Worm (Caenorhabditis elegans): Measurements from ENCODE around the gene pqn-78.

- TF ChIP-seq ceh-82 (tag; optimal IDR thresholded peaks at IDR 0.05) (peak; percentile 47 to 87 (median 69)), efl-1 (optimal IDR thresholded peaks at IDR 0.05) (peak; percentile 98 to 100), efl-1 (GFP tag; optimal IDR thresholded peaks at IDR 0.05 in 1 of 2) (peak; percentile 70 to 98), fkh-10 (GFP tag; optimal IDR thresholded peaks at IDR 0.05) (peak; percentile 41), snu-23 (GFP tag; optimal IDR thresholded peaks at IDR 0.05) (peak; percentile 97), elt-3 (tag; optimal IDR thresholded peaks at IDR 0.05) (peak in 3 of 6 experiments; percentile 2 to 70 (median 22)), nhr-11 (tag; optimal IDR thresholded peaks at IDR 0.05) (peak; percentile 93), snpc-4 (tag; optimal IDR thresholded peaks at IDR 0.05) (peak; percentile 90), nhr-77 (tag; optimal IDR thresholded peaks at IDR 0.05) (peak; percentile 78)
These were observed 24.1 kb downstream of the pqn-78 start for ce11 chrIV:15570770-15571169.
